Worm (Caenorhabditis elegans) whole organism, L2 larva: ENCODE measurements around the gene gad-3.

Experiments
- F13H6.1 ChIP-seq: sonication (generic microtip); optimal IDR thresholded peaks from 2 replicates; lab custom pipeline; 2016; ENCODE audit warnings: missing genetic modification characterization, missing compliant biosample characterization
- aly-2 ChIP-seq: fragments of 150-350 bp; optimal IDR thresholded peaks from 2 replicates; lab custom pipeline; 2014; ENCODE audit warnings: missing biosample characterization, missing genetic modification characterization
- nhr-23 ChIP-seq: fragments of 150-350 bp; optimal IDR thresholded peaks from 2 replicates; lab custom pipeline; 2014; ENCODE audit warnings: missing biosample characterization, missing genetic modification reagents, missing genetic modification characterization
- nhr-6 ChIP-seq: fragments of 150-350 bp; optimal IDR thresholded peaks from 2 replicates; lab custom pipeline; 2014; ENCODE audit warnings: missing biosample characterization, missing genetic modification characterization
- sma-9 ChIP-seq, 2 experiments: fragments of 150-350 bp in 1 of 2; sonication (generic microtip) in 1 of 2; optimal IDR thresholded peaks; 2 replicates each; lab custom pipeline; 2014 to 2016; ENCODE audit warnings: missing genetic modification characterization in 2 of 2, mild to moderate bottlenecking in 1 of 2, missing biosample characterization in 1 of 2, missing compliant biosample characterization in 1 of 2, missing genetic modification reagents in 1 of 2, moderate library complexity in 1 of 2
- unc-62 ChIP-seq: fragments of 150-350 bp; optimal IDR thresholded peaks from 2 replicates; lab custom pipeline; 2014; ENCODE audit warnings: missing biosample characterization, missing genetic modification reagents, missing genetic modification characterization

DNA sequence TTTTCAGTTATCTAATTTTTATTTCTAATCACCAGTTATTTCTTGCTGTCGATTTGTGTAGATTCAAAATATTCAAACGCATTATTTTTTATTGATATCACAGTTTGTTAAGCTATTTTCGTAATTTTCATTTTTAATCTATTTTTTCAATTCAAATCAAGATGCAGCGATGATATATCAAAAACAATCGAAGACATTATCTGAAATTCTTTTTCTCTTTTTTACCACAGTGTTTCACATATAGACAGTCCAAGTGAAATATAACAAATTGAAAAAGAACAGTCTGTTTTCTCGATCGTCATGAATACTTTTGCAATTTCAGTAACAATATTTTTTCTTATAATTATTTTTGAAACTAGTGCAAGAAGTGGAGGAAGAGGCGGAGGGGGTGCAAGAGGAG, 47.5 kb downstream of the gad-3 start, which contains the start of gene F21C10.5:
- TF ChIP-seq F13H6.1 (tag; lab: Kevin White, UChicago) (no peak), aly-2 (no peak), nhr-23 (no peak), unc-62 (no peak), nhr-6 (no peak), sma-9 (GFP tag; optimal IDR thresholded peaks at IDR 0.05; lab: Kevin White, UChicago) (no peak), sma-9 (tag; optimal IDR thresholded peaks at IDR 0.05; lab: Kevin White, UChicago) (no peak)
